Fruit fly (Drosophila melanogaster): ENCODE data around the gene CG34267.

The CG34267 gene

DNA sequence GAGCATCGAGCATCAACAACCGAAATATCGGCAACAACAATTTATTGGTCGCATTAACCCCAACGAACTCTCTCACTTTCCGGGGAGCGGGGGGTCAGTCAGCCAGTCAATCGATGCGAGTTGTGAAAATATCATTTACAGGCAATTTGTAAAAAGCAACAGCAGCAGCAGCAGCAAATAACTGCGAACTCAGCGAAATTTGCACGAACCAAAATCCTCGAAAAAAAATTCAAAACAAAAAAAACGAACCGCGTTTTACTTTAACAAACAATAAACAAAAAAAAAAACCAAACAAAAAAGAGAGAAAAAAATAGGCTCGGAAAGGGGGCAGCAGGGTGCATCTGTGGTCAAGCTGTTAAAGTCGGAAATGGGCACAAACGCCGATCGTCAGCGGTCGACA lies 15.4 kb upstream of the CG34267 start:
- TF ChIP-seq Hr96 (GFP tag; optimal IDR thresholded peaks at IDR 0.05) (no peak), toe (GFP tag; optimal IDR thresholded peaks at IDR 0.05) (no peak), tj (GFP tag; optimal IDR thresholded peaks at IDR 0.05) (peak; percentile 94)

DNA sequence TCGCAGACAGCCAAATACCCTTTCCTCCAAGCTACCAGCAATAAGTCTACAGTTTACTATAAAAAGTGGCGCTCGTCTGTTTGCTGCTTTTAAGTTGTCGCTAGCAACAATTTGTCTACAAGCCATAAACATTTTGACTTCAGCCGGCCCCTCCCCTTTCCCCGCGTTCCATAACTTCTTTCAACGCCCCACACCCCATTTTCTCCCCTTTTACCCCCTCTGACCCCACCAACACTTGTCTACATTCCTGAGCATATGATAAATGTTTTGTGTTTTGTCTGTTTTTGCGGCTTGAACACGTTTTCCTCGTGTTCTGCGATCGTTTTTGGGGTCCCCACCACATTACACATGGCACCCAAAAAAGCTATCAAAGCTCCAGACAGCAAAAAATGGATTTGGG lies 13.4 kb upstream of the CG34267 start:
- TF ChIP-seq CG7101 (tag; optimal IDR thresholded peaks at IDR 0.05), result no peak
- no peak for TF ChIP-seq Mnt (GFP tag; optimal IDR thresholded peaks at IDR 0.05)
- TF ChIP-seq CG12768 (GFP tag; optimal IDR thresholded peaks at IDR 0.05), result no peak
- no peak for TF ChIP-seq tj (GFP tag; optimal IDR thresholded peaks at IDR 0.05)
- TF ChIP-seq pad (GFP tag; optimal IDR thresholded peaks at IDR 0.05), result no peak
- no peak for TF ChIP-seq Clk (GFP tag; optimal IDR thresholded peaks at IDR 0.05)
- no peak for TF ChIP-seq CG1620 (GFP tag; optimal IDR thresholded peaks at IDR 0.05)
- TF ChIP-seq CG7045 (GFP tag; optimal IDR thresholded peaks at IDR 0.05), result no peak
- TF ChIP-seq ovo (GFP tag; optimal IDR thresholded peaks at IDR 0.05), result no peak
- TF ChIP-seq cnc (optimal IDR thresholded peaks at IDR 0.05), result no peak
- no peak for TF ChIP-seq toe (GFP tag; optimal IDR thresholded peaks at IDR 0.05)
- TF ChIP-seq CG14711 (tag; optimal IDR thresholded peaks at IDR 0.05), result no peak
- no peak for TF ChIP-seq kay (GFP tag; ENCODE audit: borderline replicate concordance)
- no peak for TF ChIP-seq CG5204 (GFP tag; optimal IDR thresholded peaks at IDR 0.05)
- no peak for TF ChIP-seq CG33017 (tag; optimal IDR thresholded peaks at IDR 0.05)
- TF ChIP-seq Hr96 (GFP tag; optimal IDR thresholded peaks at IDR 0.05), result no peak
- TF ChIP-seq bab1 (GFP tag; optimal IDR thresholded peaks at IDR 0.05), result no peak
- no peak for TF ChIP-seq cic (GFP tag; optimal IDR thresholded peaks at IDR 0.05)
- no peak for TF ChIP-seq Crg-1 (GFP tag; optimal IDR thresholded peaks at IDR 0.05)

DNA sequence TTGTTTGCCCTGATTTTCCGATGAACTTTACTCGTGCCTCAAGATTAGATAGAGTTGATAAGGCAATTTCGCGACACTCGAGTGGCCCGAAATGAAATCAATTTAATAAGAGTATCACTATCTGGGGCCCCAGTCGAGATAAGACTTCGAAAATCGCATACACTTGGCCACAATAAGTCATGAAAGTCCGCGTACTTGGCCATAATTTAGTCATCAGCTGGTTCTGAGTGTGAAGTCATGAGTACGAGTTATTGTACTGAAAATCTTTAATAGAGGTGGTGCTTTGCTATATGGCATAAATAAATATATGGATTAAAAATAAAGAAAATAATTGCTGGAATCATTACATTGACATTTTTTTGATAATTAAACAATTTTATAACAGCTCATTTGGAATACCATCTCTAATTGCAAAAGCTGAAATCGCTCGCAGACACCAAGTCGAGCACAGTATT lies 11.5 kb upstream of the CG34267 start:
- TF ChIP-seq kay (GFP tag; ENCODE audit: borderline replicate concordance) (peak; percentile 87), Clk (GFP tag; optimal IDR thresholded peaks at IDR 0.05) (no peak), cnc (optimal IDR thresholded peaks at IDR 0.05) (no peak), tj (GFP tag; optimal IDR thresholded peaks at IDR 0.05) (peak; percentile 17), CG7045 (GFP tag; optimal IDR thresholded peaks at IDR 0.05) (peak; percentile 39), Mnt (GFP tag; optimal IDR thresholded peaks at IDR 0.05) (peak; percentile 12), bab1 (GFP tag; optimal IDR thresholded peaks at IDR 0.05) (no peak), pad (GFP tag; optimal IDR thresholded peaks at IDR 0.05) (peak; percentile 9), toe (GFP tag; optimal IDR thresholded peaks at IDR 0.05) (peak; percentile 2), CG7101 (tag; optimal IDR thresholded peaks at IDR 0.05) (peak; percentile 74), CG33017 (tag; optimal IDR thresholded peaks at IDR 0.05) (peak; percentile 59), CG1620 (GFP tag; optimal IDR thresholded peaks at IDR 0.05) (no peak), ovo (GFP tag; optimal IDR thresholded peaks at IDR 0.05) (no peak), CG12768 (GFP tag; optimal IDR thresholded peaks at IDR 0.05) (peak; percentile 51), Hr96 (GFP tag; optimal IDR thresholded peaks at IDR 0.05) (peak; percentile 24), CG14711 (tag; optimal IDR thresholded peaks at IDR 0.05) (peak; percentile 62), cic (GFP tag; optimal IDR thresholded peaks at IDR 0.05) (no peak), Crg-1 (GFP tag; optimal IDR thresholded peaks at IDR 0.05) (no peak), CG5204 (GFP tag; optimal IDR thresholded peaks at IDR 0.05) (peak; percentile 42), CG11617 (GFP tag; optimal IDR thresholded peaks at IDR 0.05) (peak; percentile 67)

DNA sequence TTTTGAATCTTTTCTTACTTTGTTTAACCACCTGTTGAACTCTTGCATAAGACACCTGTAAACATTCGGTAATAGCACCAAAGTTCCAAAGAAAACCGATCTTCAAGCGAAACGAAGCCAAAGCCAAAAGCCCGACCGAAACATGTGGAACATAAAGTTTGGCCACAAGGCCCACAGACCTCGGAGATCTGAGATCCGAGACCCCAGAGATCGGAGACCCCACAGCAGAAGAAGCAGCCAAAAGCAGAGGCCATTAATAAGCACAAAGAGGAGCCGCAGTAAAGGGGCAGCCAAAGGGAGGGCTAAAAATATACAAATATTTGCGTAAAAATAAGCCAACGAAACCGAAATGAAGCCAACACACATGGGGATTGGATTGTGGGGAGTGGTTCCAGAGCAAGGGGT lies 10.6 kb upstream of the CG34267 start:
- no peak for TF ChIP-seq cic (GFP tag; optimal IDR thresholded peaks at IDR 0.05)
- no peak for TF ChIP-seq Crg-1 (GFP tag; optimal IDR thresholded peaks at IDR 0.05)
- TF ChIP-seq Mnt (GFP tag; optimal IDR thresholded peaks at IDR 0.05), result no peak
- no peak for TF ChIP-seq pad (GFP tag; optimal IDR thresholded peaks at IDR 0.05)
- no peak for TF ChIP-seq tj (GFP tag; optimal IDR thresholded peaks at IDR 0.05)
- no peak for TF ChIP-seq CG7045 (GFP tag; optimal IDR thresholded peaks at IDR 0.05)
- TF ChIP-seq toe (GFP tag; optimal IDR thresholded peaks at IDR 0.05), result no peak
- no peak for TF ChIP-seq CG5204 (GFP tag; optimal IDR thresholded peaks at IDR 0.05)
- no peak for TF ChIP-seq CG1620 (GFP tag; optimal IDR thresholded peaks at IDR 0.05)
- no peak for TF ChIP-seq CG11617 (GFP tag; optimal IDR thresholded peaks at IDR 0.05)
- no peak for TF ChIP-seq CG33017 (tag; optimal IDR thresholded peaks at IDR 0.05)
- no peak for TF ChIP-seq CG14711 (tag; optimal IDR thresholded peaks at IDR 0.05)
- TF ChIP-seq Clk (GFP tag; optimal IDR thresholded peaks at IDR 0.05), result no peak

DNA sequence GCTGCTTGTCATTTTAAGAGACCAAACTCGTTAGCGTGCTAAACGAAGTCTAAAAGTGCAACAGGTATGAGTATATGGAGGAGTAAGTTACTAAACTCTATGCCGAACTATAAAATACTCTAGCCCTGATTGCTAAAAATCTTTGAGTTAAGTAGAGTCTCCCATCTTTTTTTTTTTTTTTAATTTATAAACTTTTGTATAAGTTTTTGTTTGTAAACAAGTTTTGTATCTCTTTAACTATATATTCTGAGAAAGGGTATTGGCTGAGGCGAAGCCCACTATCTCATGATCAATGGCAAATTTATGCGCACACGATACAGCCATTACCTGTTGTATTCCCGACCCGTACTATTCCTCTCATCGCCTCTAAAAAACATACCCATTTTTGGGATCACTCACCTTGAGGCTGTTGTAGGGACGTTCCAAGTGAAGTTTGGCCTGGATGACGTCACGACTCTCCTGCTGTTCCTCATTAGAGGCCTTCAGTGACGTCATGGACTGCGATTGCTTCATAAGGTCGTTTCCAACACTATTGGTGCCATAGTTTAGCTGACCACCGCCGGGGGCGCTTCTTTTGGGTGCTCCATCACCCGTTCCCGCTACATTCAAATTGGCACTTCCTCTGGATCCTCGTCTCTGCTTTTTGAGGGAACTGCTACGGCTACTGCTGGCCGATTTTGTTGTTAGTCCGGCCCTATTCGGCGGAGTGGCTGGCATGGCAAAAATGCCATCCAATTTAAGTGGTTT lies 7.5 kb upstream of the CG34267 start:
- no peak for TF ChIP-seq ovo (GFP tag; optimal IDR thresholded peaks at IDR 0.05)

DNA sequence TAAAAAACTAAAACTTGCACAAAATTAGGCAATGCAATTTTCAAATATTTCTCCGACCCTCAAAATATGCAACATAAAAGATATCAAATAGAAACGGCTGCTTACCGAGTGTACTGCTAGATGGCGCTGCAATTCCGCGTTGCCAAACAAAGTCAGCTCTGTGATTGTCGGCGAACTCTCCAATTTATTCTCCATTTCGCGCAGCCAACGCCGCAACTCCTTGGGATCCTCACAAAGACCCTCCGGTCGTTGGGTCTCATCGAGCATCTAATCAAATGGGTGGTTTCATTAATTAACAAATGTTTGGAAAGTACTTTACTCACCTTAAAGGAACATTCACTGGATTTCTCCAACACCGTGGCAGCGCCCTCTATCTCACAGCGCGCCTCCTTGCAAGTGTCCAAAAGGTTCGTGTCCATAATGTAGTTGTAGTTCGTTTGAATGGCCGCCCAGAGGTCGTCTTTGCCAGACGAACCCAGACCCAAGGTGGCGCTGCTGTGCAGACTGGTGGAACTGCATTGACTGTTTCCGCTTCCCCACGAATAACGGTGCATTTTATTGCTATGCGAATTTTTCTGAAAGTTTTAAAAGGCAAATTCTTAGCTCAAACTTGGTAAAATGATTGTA lies 5.6 kb upstream of the CG34267 start:
- TF ChIP-seq cnc (optimal IDR thresholded peaks at IDR 0.05) (no peak), Mnt (GFP tag; optimal IDR thresholded peaks at IDR 0.05) (peak; percentile 74), tj (GFP tag; optimal IDR thresholded peaks at IDR 0.05) (no peak), Hr96 (GFP tag; optimal IDR thresholded peaks at IDR 0.05) (peak; percentile 87), bab1 (GFP tag; optimal IDR thresholded peaks at IDR 0.05) (peak; percentile 38), CG5204 (GFP tag; optimal IDR thresholded peaks at IDR 0.05) (peak; percentile 73), CG33017 (tag; optimal IDR thresholded peaks at IDR 0.05) (no peak), CG1620 (GFP tag; optimal IDR thresholded peaks at IDR 0.05) (peak; percentile 89), CG14711 (tag; optimal IDR thresholded peaks at IDR 0.05) (peak; percentile 16), CG7101 (tag; optimal IDR thresholded peaks at IDR 0.05) (peak; percentile 49), Clk (GFP tag; optimal IDR thresholded peaks at IDR 0.05) (no peak), ovo (GFP tag; optimal IDR thresholded peaks at IDR 0.05) (peak; percentile 85), toe (GFP tag; optimal IDR thresholded peaks at IDR 0.05) (peak; percentile 78), cic (GFP tag; optimal IDR thresholded peaks at IDR 0.05) (no peak), Crg-1 (GFP tag; optimal IDR thresholded peaks at IDR 0.05) (peak; percentile 90), kay (GFP tag; ENCODE audit: borderline replicate concordance) (no peak), CG12768 (GFP tag; optimal IDR thresholded peaks at IDR 0.05) (no peak), CG7045 (GFP tag; optimal IDR thresholded peaks at IDR 0.05) (peak; percentile 41), pad (GFP tag; optimal IDR thresholded peaks at IDR 0.05) (peak; percentile 76), CG11617 (GFP tag; optimal IDR thresholded peaks at IDR 0.05) (peak; percentile 20)

Measured in whole organism, adult.